Fruit fly (Drosophila melanogaster): ENCODE measurements around the gene CG42655.
A peak's percentile ranks its signal among the peaks of the same experiment; 100 is the strongest.

CG42655 gene

DNA sequence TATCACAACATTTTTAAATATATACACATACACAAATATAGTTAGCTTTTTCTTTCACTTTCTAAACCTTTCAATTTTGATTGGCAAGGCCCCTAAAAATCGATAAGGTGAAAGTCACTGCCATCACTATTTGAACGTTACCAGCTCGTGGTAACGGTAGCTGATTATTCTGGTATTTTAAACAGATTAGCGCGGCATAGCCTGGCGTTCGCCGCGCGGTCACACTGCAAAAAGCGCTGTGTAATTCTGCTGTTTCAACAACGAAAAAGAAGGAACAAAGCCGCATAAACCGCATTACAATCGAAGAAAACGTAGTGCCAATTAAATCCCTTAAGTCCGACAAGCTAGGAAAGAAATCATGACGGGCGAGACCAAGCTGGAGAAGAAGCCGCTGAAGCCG lies 38.7 kb downstream of the CG42655 start, which contains the start of gene Rpn1 (continued):
- TF ChIP-seq CG3281 (GFP tag; optimal IDR thresholded peaks at IDR 0.05) (no peak), Bgb (GFP tag; IDR thresholded peaks at IDR 0.05; ENCODE audit: partially characterized antibody) (peak; percentile 55; the same call in 1 of the 2 replicates), CG32532 (GFP tag; IDR thresholded peaks at IDR 0.05) (peak; percentile 22; the same call in 1 of the 2 replicates), CG17328 (GFP tag; IDR thresholded peaks at IDR 0.05) (no peak), GATAe (GFP tag; conservative IDR thresholded peaks at IDR 0.05) (no peak), phol (tag; optimal IDR thresholded peaks at IDR 0.05) (peak; percentile 39), chn (GFP tag; optimal IDR thresholded peaks at IDR 0.05) (no peak), CG10543 (GFP tag; optimal IDR thresholded peaks at IDR 0.05) (no peak), exex (tag; optimal IDR thresholded peaks at IDR 0.05) (no peak), grn (GFP tag; optimal IDR thresholded peaks at IDR 0.05) (no peak), Jarid2 (GFP tag; optimal IDR thresholded peaks at IDR 0.05) (no peak), Ravus (GFP tag; IDR thresholded peaks at IDR 0.05) (no peak), tap (tag; optimal IDR thresholded peaks at IDR 0.05) (no peak), bigmax (GFP tag; optimal IDR thresholded peaks at IDR 0.05) (no peak), CG1529 (GFP tag; optimal IDR thresholded peaks at IDR 0.05) (no peak), sr (GFP tag; IDR thresholded peaks at IDR 0.05) (no peak), CG18599 (GFP tag; optimal IDR thresholded peaks at IDR 0.05) (no peak), usp (GFP tag; optimal IDR thresholded peaks at IDR 0.05) (no peak), BEAF-32 (GFP tag; optimal IDR thresholded peaks at IDR 0.05) (peak; percentile 71), HmgZ (tag; optimal IDR thresholded peaks at IDR 0.05) (peak; percentile 74), CG18476 (GFP tag; optimal IDR thresholded peaks at IDR 0.05) (no peak), danr (GFP tag; IDR thresholded peaks at IDR 0.05) (no peak)

DNA sequence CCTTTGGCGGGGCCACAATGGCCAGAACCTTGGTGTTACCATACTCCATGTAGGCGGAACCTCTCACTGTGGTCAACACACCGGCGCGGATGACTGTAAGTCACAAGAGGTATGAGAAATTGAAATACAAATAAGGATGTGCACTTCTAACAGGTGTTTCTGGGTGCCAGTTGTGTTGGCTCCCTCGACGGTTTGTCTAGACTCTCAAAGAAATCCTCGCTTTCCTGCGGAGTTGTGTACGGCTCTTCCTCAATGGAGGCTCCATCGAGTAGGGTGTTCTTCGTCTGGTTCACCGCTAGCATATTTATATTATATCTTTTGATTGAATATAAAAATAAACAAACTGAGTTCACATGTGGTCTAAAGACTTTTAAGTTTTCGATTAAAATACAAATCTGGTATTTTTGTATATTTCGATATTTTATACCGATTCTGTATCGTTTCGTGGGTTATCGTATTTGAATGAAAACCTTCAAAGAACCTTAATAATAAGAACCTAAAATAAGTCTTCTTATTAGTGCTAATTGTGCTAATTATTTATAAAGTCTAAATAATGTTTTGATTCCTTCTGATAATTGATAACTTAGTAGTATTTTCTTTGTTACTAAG lies 40.1 kb downstream of the CG42655 start, which contains the start of gene Mtr3:
Gene Mtr3 (minus strand): TSS at position 388 of the 609 bp plus-strand sequence.
- TF ChIP-seq Scr (GFP tag; IDR thresholded peaks at IDR 0.05; ENCODE audit: partially characterized antibody) (peak; percentile 39; the same call in 1 of the 2 replicates), her (GFP tag; optimal IDR thresholded peaks at IDR 0.05) (no peak), CG2116 (GFP tag; optimal IDR thresholded peaks at IDR 0.05) (peak; percentile 57), CG15073 (GFP tag; optimal IDR thresholded peaks at IDR 0.05) (no peak), Max (GFP tag; optimal IDR thresholded peaks at IDR 0.05) (no peak), Dp (GFP tag; optimal IDR thresholded peaks at IDR 0.05) (peak; percentile 79), NfI (GFP tag; optimal IDR thresholded peaks at IDR 0.05) (no peak), MESR4 (GFP tag; optimal IDR thresholded peaks at IDR 0.05) (peak; percentile 62), pzg (GFP tag; optimal IDR thresholded peaks at IDR 0.05) (peak; percentile 14), CG4360 (GFP tag; IDR thresholded peaks at IDR 0.05) (no peak), CG3838 (GFP tag; optimal IDR thresholded peaks at IDR 0.05) (no peak), amos (GFP tag; IDR thresholded peaks at IDR 0.05; ENCODE audit: partially characterized antibody) (no peak; the same call in 1 of the 2 replicates), unc-4 (GFP tag; IDR thresholded peaks at IDR 0.05; ENCODE audit: partially characterized antibody) (peak; percentile 52), CG9727 (GFP tag; optimal IDR thresholded peaks at IDR 0.05) (no peak), Doc2 (GFP tag; IDR thresholded peaks at IDR 0.05) (no peak), CG17328 (GFP tag; IDR thresholded peaks at IDR 0.05) (no peak), corto (GFP tag; optimal IDR thresholded peaks at IDR 0.05) (no peak), crp (GFP tag; optimal IDR thresholded peaks at IDR 0.05) (no peak), CG13287 (GFP tag; IDR thresholded peaks at IDR 0.05; ENCODE audit: partially characterized antibody) (peak; percentile 58), CG9797 (GFP tag; optimal IDR thresholded peaks at IDR 0.05) (peak; percentile 6), MBD-R2 (GFP tag; IDR thresholded peaks at IDR 0.05) (peak; percentile 29; the same call in 1 of the 2 replicates), BEAF-32 (GFP tag; optimal IDR thresholded peaks at IDR 0.05) (peak; percentile 27), E2f2 (GFP tag; IDR thresholded peaks at IDR 0.05) (peak; percentile 80), Dref (GFP tag; IDR thresholded peaks at IDR 0.05) (peak; percentile 58), Lpt (GFP tag; optimal IDR thresholded peaks at IDR 0.05) (no peak), stwl (tag; optimal IDR thresholded peaks at IDR 0.05) (peak; percentile 2), kah (GFP tag; optimal IDR thresholded peaks at IDR 0.05) (peak; percentile 92), inv (GFP tag; IDR thresholded peaks at IDR 0.05; ENCODE audit: partially characterized antibody) (no peak), C15 (GFP tag; IDR thresholded peaks at IDR 0.05) (no peak)
